Worm (Caenorhabditis elegans): Measurements from ENCODE around the gene hsp-17.

ce11 chrV:8379206-8379605 is 6.5 kb downstream of the hsp-17 start, which contains the start of gene F52E1.5:
- no peak for TF ChIP-seq mdt-29 (GFP tag; IDR thresholded peaks at IDR 0.05)
- TF ChIP-seq F26F4.8 (GFP tag; conservative IDR thresholded peaks at IDR 0.05): no peak
- no peak for TF ChIP-seq egl-27 (tag; optimal IDR thresholded peaks at IDR 0.05)
- no peak for TF ChIP-seq Y75B8A.6 (GFP tag; IDR thresholded peaks at IDR 0.05)
- TF ChIP-seq ceh-62 (tag; optimal IDR thresholded peaks at IDR 0.05): no peak
- no peak for TF ChIP-seq lsy-2 (tag; optimal IDR thresholded peaks at IDR 0.05)
- no peak for TF ChIP-seq mep-1 (tag; optimal IDR thresholded peaks at IDR 0.05)
- no peak for TF ChIP-seq jun-1 (tag; optimal IDR thresholded peaks at IDR 0.05)
- TF ChIP-seq fos-1 (tag; optimal IDR thresholded peaks at IDR 0.05): no peak
- no peak for TF ChIP-seq Y48G9A.11 (GFP tag; IDR thresholded peaks at IDR 0.05)
- TF ChIP-seq tag-97 (GFP tag; IDR thresholded peaks at IDR 0.05): no peak
- TF ChIP-seq nhr-42 (GFP tag; IDR thresholded peaks at IDR 0.05): no peak
- no peak for TF ChIP-seq T20F7.1 (GFP tag; optimal IDR thresholded peaks at IDR 0.05)
- TF ChIP-seq zag-1 (tag; optimal IDR thresholded peaks at IDR 0.05): no peak

Measured in whole organism, L4 larva.